Worm (Caenorhabditis elegans): ENCODE measurements around the gene clc-26.
A peak's percentile ranks its signal among the peaks of the same experiment; 100 is the strongest.
"Not testable (repeated sequence)": the region's sequence is repeated elsewhere in the genome, so short reads cannot be mapped to it uniquely, and the experiment has no call there.

Gene clc-26

ce11 chrIII:1080536-1080935 lies 49.7 kb upstream of the clc-26 start, which contains the start of the genes rab-18 and kbp-4 (continued):
- TF ChIP-seq mef-2 (tag; optimal IDR thresholded peaks at IDR 0.05) (peak; percentile 86), ztf-4 (tag; optimal IDR thresholded peaks at IDR 0.05) (peak; percentile 95), zip-4 (GFP tag; optimal IDR thresholded peaks at IDR 0.05) (peak; percentile 48), efl-1 (optimal IDR thresholded peaks at IDR 0.05) (peak; percentile 98 to 99), efl-1 (GFP tag; optimal IDR thresholded peaks at IDR 0.05 in 1 of 2) (peak; percentile 96 to 99), unc-98 (GFP tag; IDR thresholded peaks at IDR 0.05) (peak; percentile 30; the same call in 1 of the 2 replicates), aly-2 (tag; optimal IDR thresholded peaks at IDR 0.05) (peak; percentile 62), ces-1 (GFP tag; optimal IDR thresholded peaks at IDR 0.05) (no peak), nhr-85 (tag) (peak; percentile 96), sox-4 (tag; optimal IDR thresholded peaks at IDR 0.05) (no peak), nhr-20 (tag; optimal IDR thresholded peaks at IDR 0.05) (peak; percentile 95), egl-13 (tag; optimal IDR thresholded peaks at IDR 0.05) (peak; percentile 89), sptf-1 (tag; optimal IDR thresholded peaks at IDR 0.05) (no peak), hlh-17 (GFP tag; optimal IDR thresholded peaks at IDR 0.05; ENCODE audit: borderline replicate concordance) (no peak), lir-3 (tag; optimal IDR thresholded peaks at IDR 0.05; ENCODE audit: poor library complexity) (no peak), lin-39 (tag; optimal IDR thresholded peaks at IDR 0.05) (peak; percentile 78), elt-2 (tag; optimal IDR thresholded peaks at IDR 0.05) (peak; percentile 75), xbp-1 (tag; optimal IDR thresholded peaks at IDR 0.05) (peak; percentile 97), unc-62 (GFP tag; optimal IDR thresholded peaks at IDR 0.05) (no peak), unc-30 (tag; optimal IDR thresholded peaks at IDR 0.05) (no peak), snpc-4 (tag; optimal IDR thresholded peaks at IDR 0.05) (peak; percentile 88), lin-13 (GFP tag; optimal IDR thresholded peaks at IDR 0.05) (peak; percentile 96), skn-1 (tag; optimal IDR thresholded peaks at IDR 0.05) (peak; percentile 97), nhr-28 (tag; optimal IDR thresholded peaks at IDR 0.05) (no peak), ceh-88 (GFP tag; IDR thresholded peaks at IDR 0.05) (peak; percentile 81), jun-1 (tag; optimal IDR thresholded peaks at IDR 0.05) (peak; percentile 79), ztf-11 (tag; optimal IDR thresholded peaks at IDR 0.05) (peak in 1 of 2 experiments; percentile 69), pqm-1 (tag; optimal IDR thresholded peaks at IDR 0.05) (no peak), ceh-8 (GFP tag; optimal IDR thresholded peaks at IDR 0.05) (peak; percentile 78), egl-27 (tag; optimal IDR thresholded peaks at IDR 0.05) (no peak), nhr-12 (tag; optimal IDR thresholded peaks at IDR 0.05) (no peak), ceh-82 (tag; optimal IDR thresholded peaks at IDR 0.05) (peak; percentile 88 to 97 (median 92)), lin-14 (GFP tag; optimal IDR thresholded peaks at IDR 0.05) (peak; percentile 97), blmp-1 (tag; optimal IDR thresholded peaks at IDR 0.05) (peak; percentile 91)

- not testable (repeated sequence) for TF ChIP-seq vab-15 (tag; optimal IDR thresholded peaks at IDR 0.05); nhr-77 (tag; optimal IDR thresholded peaks at IDR 0.05); lir-3 (tag; optimal IDR thresholded peaks at IDR 0.05; ENCODE audit: poor library complexity)
Measured at ce11 chrIII:1076383-1076782, 45.5 kb upstream of the clc-26 start, which contains the start of gene uaf-1. uaf-1 (minus strand) TSS chrIII:1076555.

- TF ChIP-seq ets-5 (GFP tag; IDR thresholded peaks at IDR 0.05) = no peak
- TF ChIP-seq snpc-4 (tag; optimal IDR thresholded peaks at IDR 0.05) = no peak
- TF ChIP-seq hlh-4 (tag; optimal IDR thresholded peaks at IDR 0.05) = no peak
- TF ChIP-seq rnt-1 (tag; optimal IDR thresholded peaks at IDR 0.05) = no peak
- no peak for TF ChIP-seq nhr-76 (tag; optimal IDR thresholded peaks at IDR 0.05)
- TF ChIP-seq fkh-8 (tag; optimal IDR thresholded peaks at IDR 0.05) = no peak
- TF ChIP-seq lir-3 (tag; optimal IDR thresholded peaks at IDR 0.05; ENCODE audit: poor library complexity) = no peak
- TF ChIP-seq ceh-90 (tag; optimal IDR thresholded peaks at IDR 0.05) = no peak
- TF ChIP-seq nhr-71 (tag; optimal IDR thresholded peaks at IDR 0.05) = no peak
- TF ChIP-seq ceh-8 (GFP tag; optimal IDR thresholded peaks at IDR 0.05) = no peak
Measured at ce11 chrIII:1074152-1074551, 43.3 kb upstream of the clc-26 start.

Measured in whole organism, L1 larva.